Worm (Caenorhabditis elegans) whole organism, late embryonic: ENCODE data around the gene T25B2.3.

Experiments used
- F13H6.1 ChIP-seq: sonication (generic microtip); optimal IDR thresholded peaks from 2 replicates; lab custom pipeline; 2016; ENCODE audit warnings: missing genetic modification characterization, missing compliant biosample characterization
- T23F11.4 ChIP-seq: fragments of 200-800 bp; sonication (Bioruptor generic); optimal IDR thresholded peaks from 2 replicates; lab custom pipeline; 2018; ENCODE audit warnings: mild to moderate bottlenecking, missing genetic modification characterization, missing compliant biosample characterization
- ama-1 ChIP-seq: fragments of 150-350 bp; optimal IDR thresholded peaks from 2 replicates; lab custom pipeline; 2014
- ceh-14 ChIP-seq: sonication (generic microtip); optimal IDR thresholded peaks from 2 replicates; lab custom pipeline; 2016; ENCODE audit warnings: missing genotype, missing genetic modification characterization, missing compliant biosample characterization
- ceh-19 ChIP-seq: fragments of 200-800 bp; sonication (Bioruptor generic); optimal IDR thresholded peaks from 2 replicates; lab custom pipeline; 2018; ENCODE audit warnings: mild to moderate bottlenecking, missing genetic modification characterization, missing compliant biosample characterization
- ceh-2 ChIP-seq: sonication (generic microtip); optimal IDR thresholded peaks from 2 replicates; lab custom pipeline; 2016; ENCODE audit warnings: missing genotype, missing genetic modification characterization, missing compliant biosample characterization
- ceh-22 ChIP-seq: sonication (generic microtip); optimal IDR thresholded peaks from 2 replicates; lab custom pipeline; 2017; ENCODE audit warnings: missing biosample characterization, missing genetic modification characterization
- ceh-24 ChIP-seq: sonication (generic microtip); optimal IDR thresholded peaks from 2 replicates; lab custom pipeline; 2016; ENCODE audit warnings: mild to moderate bottlenecking, missing genetic modification characterization, missing compliant biosample characterization
- ceh-34 ChIP-seq: sonication (generic microtip); optimal IDR thresholded peaks from 2 replicates; lab custom pipeline; 2016; ENCODE audit warnings: mild to moderate bottlenecking, missing genetic modification characterization, missing compliant biosample characterization
- ceh-45 ChIP-seq: fragments of 200-800 bp; sonication (Bioruptor generic); IDR thresholded peaks from 2 replicates; pipeline ENCODE4 v1.3.6; 2022; ENCODE audit warnings: missing genetic modification reagents, missing genetic modification characterization, missing compliant biosample characterization
- ceh-6 ChIP-seq: fragments of 200-800 bp; sonication (Bioruptor generic); optimal IDR thresholded peaks from 2 replicates; lab custom pipeline; 2018; ENCODE audit warnings: mild to moderate bottlenecking, missing genetic modification characterization, missing compliant biosample characterization
- dmd-4 ChIP-seq: sonication (generic microtip); optimal IDR thresholded peaks from 2 replicates; lab custom pipeline; 2016; ENCODE audit warnings: borderline replicate concordance, missing genetic modification characterization, missing compliant biosample characterization
- dve-1 ChIP-seq: sonication (generic microtip); optimal IDR thresholded peaks from 2 replicates; lab custom pipeline; 2017; ENCODE audit warnings: antibody characterized with exemption, mild to moderate bottlenecking, missing genetic modification characterization, missing compliant biosample characterization
- elt-4 ChIP-seq: sonication (generic microtip); optimal IDR thresholded peaks from 2 replicates; lab custom pipeline; 2016; ENCODE audit warnings: missing genetic modification characterization, missing compliant biosample characterization
- eyg-1 ChIP-seq: sonication (generic microtip); optimal IDR thresholded peaks from 2 replicates; lab custom pipeline; 2016; ENCODE audit warnings: missing genotype, missing genetic modification characterization, missing compliant biosample characterization
- fax-1 ChIP-seq: sonication (generic microtip); optimal IDR thresholded peaks from 2 replicates; lab custom pipeline; 2016; ENCODE audit warnings: missing genotype, missing genetic modification characterization, missing compliant biosample characterization
- fkh-6 ChIP-seq: sonication (generic microtip); optimal IDR thresholded peaks from 2 replicates; lab custom pipeline; 2016; ENCODE audit warnings: missing genetic modification characterization, missing compliant biosample characterization
- gmeb-2 ChIP-seq: sonication (generic microtip); optimal IDR thresholded peaks from 2 replicates; lab custom pipeline; 2016; ENCODE audit warnings: missing genetic modification characterization, inconsistent platforms, missing compliant biosample characterization
- hlh-13 ChIP-seq: fragments of 200-800 bp; sonication (Bioruptor generic); optimal IDR thresholded peaks from 2 replicates; lab custom pipeline; 2018; ENCODE audit warnings: mild to moderate bottlenecking, missing genetic modification characterization, missing compliant biosample characterization
- hlh-30 ChIP-seq: sonication (generic microtip); optimal IDR thresholded peaks from 2 replicates; lab custom pipeline; 2017; ENCODE audit warnings: antibody characterized with exemption, missing genetic modification characterization, missing compliant biosample characterization; ENCODE audit not compliant: insufficient read depth
- hlh-6 ChIP-seq: sonication (generic microtip); optimal IDR thresholded peaks from 2 replicates; lab custom pipeline; 2016; ENCODE audit warnings: missing genotype, missing genetic modification characterization, missing compliant biosample characterization
- nfya-1 ChIP-seq: sonication (generic microtip); optimal IDR thresholded peaks from 2 replicates; lab custom pipeline; 2017; ENCODE audit warnings: missing genetic modification characterization, mild to moderate bottlenecking, missing compliant biosample characterization, antibody characterized with exemption, moderate library complexity
- nhr-11 ChIP-seq: fragments of 150-350 bp; optimal IDR thresholded peaks from 2 replicates; lab custom pipeline; 2014; ENCODE audit warnings: missing biosample characterization, missing genetic modification characterization
- nhr-232 ChIP-seq: sonication (generic microtip); optimal IDR thresholded peaks from 2 replicates; lab custom pipeline; 2016; ENCODE audit warnings: missing genetic modification characterization, missing compliant biosample characterization
- npax-4 ChIP-seq: sonication (generic microtip); optimal IDR thresholded peaks from 2 replicates; lab custom pipeline; 2016; ENCODE audit warnings: missing genetic modification characterization, missing compliant biosample characterization
- pat-9 ChIP-seq: fragments of 200-800 bp; sonication (Bioruptor generic); optimal IDR thresholded peaks from 2 replicates; lab custom pipeline; 2018; ENCODE audit warnings: mild to moderate bottlenecking, missing genetic modification characterization, moderate library complexity, missing compliant biosample characterization
- pha-2 ChIP-seq: sonication (generic microtip); optimal IDR thresholded peaks from 2 replicates; lab custom pipeline; 2017; ENCODE audit warnings: mild to moderate bottlenecking, missing genetic modification characterization, missing compliant biosample characterization
- ref-2 ChIP-seq: sonication (generic microtip); optimal IDR thresholded peaks from 2 replicates; lab custom pipeline; 2016; ENCODE audit warnings: missing genetic modification characterization, missing compliant biosample characterization
- rnt-1 ChIP-seq: sonication (generic microtip); optimal IDR thresholded peaks from 2 replicates; lab custom pipeline; 2016; ENCODE audit warnings: missing genetic modification characterization, missing compliant biosample characterization
- sox-2 ChIP-seq: fragments of 200-800 bp; sonication (Bioruptor generic); IDR thresholded peaks from 2 replicates; pipeline ENCODE4 v1.3.6; 2022; ENCODE audit warnings: missing genetic modification reagents, missing genetic modification characterization, missing compliant biosample characterization
- syd-9 ChIP-seq: sonication (generic microtip); optimal IDR thresholded peaks from 2 replicates; lab custom pipeline; 2016; ENCODE audit warnings: mild to moderate bottlenecking, missing genetic modification characterization, moderate library complexity, missing compliant biosample characterization
- tbx-2 ChIP-seq: sonication (generic microtip); optimal IDR thresholded peaks from 2 replicates; lab custom pipeline; 2016; ENCODE audit warnings: missing genetic modification characterization, missing compliant biosample characterization
- tbx-7 ChIP-seq: sonication (generic microtip); optimal IDR thresholded peaks from 2 replicates; lab custom pipeline; 2016; ENCODE audit warnings: missing genotype, missing genetic modification characterization, missing compliant biosample characterization
- ttx-3 ChIP-seq: sonication (generic microtip); optimal IDR thresholded peaks from 2 replicates; lab custom pipeline; 2016; ENCODE audit warnings: missing genetic modification reagents, missing genetic modification characterization, missing compliant biosample characterization
- unc-3 ChIP-seq, 2 experiments: fragments of 200-800 bp in 1 of 2; sonication (Bioruptor generic) in 1 of 2; sonication (generic microtip) in 1 of 2; conservative IDR thresholded peaks in 1 of 2; optimal IDR thresholded peaks in 1 of 2; 2 replicates each; pipeline versions ENCODE4 v1.3.6 to Lab custom; 2016 to 2022; ENCODE audit warnings: missing compliant biosample characterization in 2 of 2, missing genetic modification characterization in 2 of 2, missing genetic modification reagents in 1 of 2
- unc-42 ChIP-seq: sonication (generic microtip); optimal IDR thresholded peaks from 2 replicates; lab custom pipeline; 2016; ENCODE audit warnings: missing genotype, missing genetic modification characterization, missing compliant biosample characterization
- unc-55 ChIP-seq: sonication (generic microtip); optimal IDR thresholded peaks from 2 replicates; lab custom pipeline; 2017; ENCODE audit warnings: missing biosample characterization, missing genetic modification reagents, missing genetic modification characterization
- zip-5 ChIP-seq: sonication (generic microtip); optimal IDR thresholded peaks from 2 replicates; lab custom pipeline; 2016; ENCODE audit warnings: missing genetic modification characterization, missing compliant biosample characterization

T25B2.3 gene

DNA sequence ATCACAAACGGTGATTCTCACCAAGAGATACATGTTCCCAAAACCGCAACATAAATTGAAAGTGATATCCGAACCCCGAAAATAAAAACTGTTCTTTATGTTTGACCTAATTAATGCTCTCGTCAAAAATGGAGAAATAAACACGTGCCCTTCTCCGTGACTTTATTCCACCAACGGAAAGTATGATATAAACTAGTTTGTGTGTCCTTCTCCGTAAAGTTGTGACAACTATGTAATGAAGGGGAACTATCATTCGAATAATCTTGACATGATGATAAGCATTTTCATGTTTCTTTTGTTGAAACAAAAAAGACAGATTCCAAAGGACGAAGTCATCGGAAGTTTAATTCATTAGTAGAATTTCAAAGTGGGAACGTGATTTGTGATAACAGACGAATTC lies 25.6 kb downstream of the T25B2.3 start:
- TF ChIP-seq pha-2: no peak
- TF ChIP-seq ref-2: no peak
- TF ChIP-seq tbx-7: no peak
- no peak for TF ChIP-seq pat-9 (tag; lab: Kevin White, UChicago)
- TF ChIP-seq nhr-11: no peak
- TF ChIP-seq T23F11.4 (GFP tag; lab: Kevin White, UChicago): no peak
- TF ChIP-seq hlh-6: no peak
- no peak for TF ChIP-seq nfya-1
- no peak for TF ChIP-seq unc-3 (GFP tag; conservative IDR thresholded peaks at IDR 0.05; lab: Robert Waterston, UW)
- no peak for TF ChIP-seq unc-3 (tag; optimal IDR thresholded peaks at IDR 0.05; lab: Kevin White, UChicago)
- TF ChIP-seq F13H6.1 (tag; lab: Kevin White, UChicago): no peak
- TF ChIP-seq fkh-6 (tag; lab: Kevin White, UChicago): no peak
- no peak for TF ChIP-seq eyg-1 (tag; lab: Kevin White, UChicago)
- no peak for TF ChIP-seq nhr-232 (tag; lab: Kevin White, UChicago)
- TF ChIP-seq hlh-30 (tag; lab: Kevin White, UChicago): no peak
- no peak for TF ChIP-seq ceh-22 (tag; lab: Kevin White, UChicago)
- TF ChIP-seq unc-42 (tag; lab: Kevin White, UChicago): no peak
- no peak for TF ChIP-seq ceh-6

DNA sequence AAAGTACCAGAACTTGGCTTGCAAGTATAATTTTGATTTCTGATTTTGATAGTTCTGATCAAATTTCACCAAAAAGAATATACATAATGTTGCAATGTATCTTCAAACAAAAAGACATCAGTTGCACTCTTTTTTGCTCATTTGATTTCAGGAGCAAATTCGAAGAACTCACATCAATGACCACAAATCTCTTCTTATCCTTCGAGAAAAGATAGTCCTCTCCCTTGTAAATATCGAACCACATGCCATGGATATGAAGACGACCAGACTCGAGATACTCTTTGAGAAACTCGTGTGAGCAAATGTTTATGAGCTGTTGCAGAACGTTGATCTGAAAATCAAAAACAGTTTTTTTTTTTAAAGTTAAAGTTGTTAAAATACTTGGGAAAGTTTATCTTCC lies 26.9 kb downstream of the T25B2.3 start:
- no peak for TF ChIP-seq dmd-4 (tag; lab: Kevin White, UChicago)
- TF ChIP-seq rnt-1: no peak
- TF ChIP-seq gmeb-2 (tag; lab: Kevin White, UChicago): no peak
- TF ChIP-seq tbx-7: no peak
- no peak for TF ChIP-seq dve-1
- TF ChIP-seq pat-9 (tag; lab: Kevin White, UChicago): no peak
- TF ChIP-seq zip-5 (tag; lab: Kevin White, UChicago): no peak
- TF ChIP-seq sox-2 (GFP tag; lab: Robert Waterston, UW): no peak
- no peak for TF ChIP-seq ceh-24 (tag; lab: Kevin White, UChicago)

DNA sequence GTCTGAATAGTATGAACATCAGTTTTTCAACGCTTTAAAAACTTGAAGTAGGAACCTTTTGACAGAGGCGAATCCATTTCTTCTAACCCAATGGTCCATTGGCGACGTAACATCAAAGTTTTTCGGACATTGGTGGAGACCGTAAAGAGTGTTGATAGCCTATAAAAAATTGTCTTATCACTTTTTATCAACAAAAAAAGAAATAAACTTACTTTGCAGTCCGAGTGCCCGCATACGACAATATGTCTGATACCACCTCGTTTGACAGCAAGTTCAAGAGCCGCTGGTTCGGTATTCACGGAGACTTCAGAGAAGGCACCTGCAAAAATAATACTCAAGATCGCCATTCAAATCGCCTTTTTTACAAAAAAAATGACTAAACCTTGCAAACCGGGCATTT lies 27.4 kb downstream of the T25B2.3 start:
- no peak for TF ChIP-seq npax-4 (tag; lab: Kevin White, UChicago)
- no peak for TF ChIP-seq ceh-2 (tag; lab: Kevin White, UChicago)
- TF ChIP-seq ceh-34 (tag; lab: Kevin White, UChicago): no peak
- no peak for TF ChIP-seq sox-2 (GFP tag; lab: Robert Waterston, UW)
- no peak for TF ChIP-seq ceh-14 (tag; lab: Kevin White, UChicago)
- no peak for TF ChIP-seq hlh-13 (GFP tag; lab: Kevin White, UChicago)
- no peak for TF ChIP-seq tbx-2 (tag; lab: Kevin White, UChicago)
- no peak for TF ChIP-seq ama-1 (lab: Kevin White, UChicago)
- TF ChIP-seq T23F11.4 (GFP tag; lab: Kevin White, UChicago): no peak
- TF ChIP-seq syd-9 (tag; lab: Kevin White, UChicago): no peak
- no peak for TF ChIP-seq ceh-19
- no peak for TF ChIP-seq tbx-7
- TF ChIP-seq unc-55 (GFP tag; lab: Kevin White, UChicago): no peak
- no peak for TF ChIP-seq ceh-45
- no peak for TF ChIP-seq fax-1 (tag; lab: Kevin White, UChicago)
- no peak for TF ChIP-seq hlh-6
- TF ChIP-seq elt-4 (tag; lab: Kevin White, UChicago): no peak
- no peak for TF ChIP-seq ttx-3 (tag; lab: Kevin White, UChicago)
- no peak for TF ChIP-seq nhr-232 (tag; lab: Kevin White, UChicago)
